Fruit fly (Drosophila melanogaster) whole organism, embryonic: ENCODE results near the gene PolA1.

Experiments
- Atf3 ChIP-seq: fragments of 200-800 bp; sonication (Bioruptor generic); optimal IDR thresholded peaks from 3 replicates; lab custom pipeline; 2016; ENCODE audit warnings: missing biosample characterization, missing genetic modification characterization
- B-H2 ChIP-seq: fragments of 200-800 bp; sonication (Bioruptor generic); optimal IDR thresholded peaks from 2 replicates; lab custom pipeline; 2018; ENCODE audit warnings: missing biosample characterization, mild to moderate bottlenecking, missing genetic modification characterization
- C15 ChIP-seq: fragments of 200-800 bp; sonication (Bioruptor generic); IDR thresholded peaks from 3 replicates; pipeline ENCODE4 v1.3.6; 2022; ENCODE audit warnings: missing biosample characterization, missing genetic modification characterization
- CG11504 ChIP-seq: fragments of 200-800 bp; sonication (Bioruptor generic); optimal IDR thresholded peaks from 3 replicates; lab custom pipeline; 2019; ENCODE audit warnings: missing biosample characterization, mild to moderate bottlenecking, missing genetic modification characterization, moderate library complexity
- CG12942 ChIP-seq: fragments of 200-800 bp; sonication (Bioruptor generic); optimal IDR thresholded peaks from 3 replicates; lab custom pipeline; 2016; ENCODE audit warnings: missing biosample characterization, missing genetic modification characterization
- CG14014 ChIP-seq: fragments of 200-800 bp; sonication (Bioruptor generic); IDR thresholded peaks from 2 replicates; pipeline ENCODE4 v1.3.6; 2022; ENCODE audit warnings: missing biosample characterization, missing genetic modification characterization
- CG15601 ChIP-seq: fragments of 200-800 bp; sonication (Bioruptor generic); optimal IDR thresholded peaks from 3 replicates; lab custom pipeline; 2019; ENCODE audit warnings: missing biosample characterization, mild to moderate bottlenecking, missing genetic modification characterization, moderate library complexity
- CG16813 ChIP-seq: fragments of 200-800 bp; sonication (Bioruptor generic); IDR thresholded peaks from 3 replicates; pipeline ENCODE4 v1.3.6; 2022; ENCODE audit warnings: missing biosample characterization, missing genetic modification characterization; ENCODE audit not compliant: partially characterized antibody
- CG17385 ChIP-seq: fragments of 200-800 bp; sonication (Bioruptor generic); optimal IDR thresholded peaks from 3 replicates; lab custom pipeline; 2018; ENCODE audit warnings: missing biosample characterization, mild to moderate bottlenecking, missing genetic modification characterization
- CG1792 ChIP-seq: fragments of 200-800 bp; sonication (Bioruptor generic); optimal IDR thresholded peaks from 2 replicates; lab custom pipeline; 2016; ENCODE audit warnings: missing biosample characterization, missing genetic modification characterization
- CG31224 ChIP-seq: fragments of 200-800 bp; sonication (Bioruptor generic); IDR thresholded peaks from 2 replicates; pipeline ENCODE4 v1.3.6; 2022; ENCODE audit warnings: missing biosample characterization, missing genetic modification characterization
- CG34422 ChIP-seq: fragments of 200-800 bp; sonication (Bioruptor generic); IDR thresholded peaks from 3 replicates; pipeline ENCODE4 v1.3.6; 2022; ENCODE audit warnings: missing biosample characterization, missing genetic modification characterization
- CG9215 ChIP-seq: fragments of 200-800 bp; sonication (Bioruptor generic); IDR thresholded peaks from 2 replicates; pipeline ENCODE4 v1.3.6; 2022; ENCODE audit warnings: missing biosample characterization, missing genetic modification characterization
- CG9817 ChIP-seq: fragments of 200-800 bp; sonication (Bioruptor generic); optimal IDR thresholded peaks from 2 replicates; lab custom pipeline; 2018; ENCODE audit warnings: missing biosample characterization, mild to moderate bottlenecking, missing genetic modification characterization, moderate library complexity
- CoRest ChIP-seq: fragments of 200-800 bp; sonication (Bioruptor generic); optimal IDR thresholded peaks from 3 replicates; lab custom pipeline; 2018; ENCODE audit warnings: missing biosample characterization, mild to moderate bottlenecking, missing genetic modification characterization, moderate library complexity
- Drgx ChIP-seq: fragments of 200-800 bp; sonication (Bioruptor generic); IDR thresholded peaks from 2 replicates; pipeline ENCODE4 v1.3.6; 2022; ENCODE audit warnings: missing biosample characterization, missing genetic modification characterization
- E2f2 ChIP-seq: fragments of 200-800 bp; sonication (Bioruptor generic); IDR thresholded peaks from 2 replicates; pipeline ENCODE4 v1.3.6; 2022; ENCODE audit warnings: missing biosample characterization, missing genetic modification characterization
- H15 ChIP-seq: fragments of 200-800 bp; sonication (Bioruptor generic); IDR thresholded peaks from 3 replicates; pipeline ENCODE4 v1.3.6; 2022; ENCODE audit warnings: missing biosample characterization, missing genetic modification characterization
- HLH4C ChIP-seq: fragments of 200-800 bp; sonication (Bioruptor generic); IDR thresholded peaks from 3 replicates; pipeline ENCODE4 v1.3.6; 2022; ENCODE audit warnings: missing biosample characterization, missing genetic modification characterization; ENCODE audit not compliant: partially characterized antibody
- HmgD ChIP-seq: fragments of 200-800 bp; sonication (Bioruptor generic); optimal IDR thresholded peaks from 3 replicates; lab custom pipeline; 2016; ENCODE audit warnings: missing biosample characterization, missing genetic modification characterization
- Hr39 ChIP-seq: fragments of >200 bp; optimal IDR thresholded peaks from 2 replicates; lab custom pipeline; 2017
- Meics ChIP-seq: fragments of 200-800 bp; sonication (Bioruptor generic); optimal IDR thresholded peaks from 2 replicates; lab custom pipeline; 2017; ENCODE audit warnings: missing biosample characterization, mild to moderate bottlenecking, missing genetic modification characterization
- NK7.1 ChIP-seq: fragments of 200-800 bp; sonication (Bioruptor generic); optimal IDR thresholded peaks from 3 replicates; lab custom pipeline; 2016; ENCODE audit warnings: missing biosample characterization, missing genetic modification characterization
- Poxn ChIP-seq: fragments of 200-800 bp; sonication (Bioruptor generic); IDR thresholded peaks from 2 replicates; pipeline ENCODE4 v1.3.6; 2022; ENCODE audit warnings: missing biosample characterization, missing genetic modification characterization
- Trl ChIP-seq, 3 experiments: fragments of >200 bp in 2 of 3; fragments of 200-800 bp in 1 of 3; sonication (Bioruptor generic) in 1 of 3; optimal IDR thresholded peaks; 2 replicates in 1 of 3; 3 replicates in 2 of 3; lab custom pipeline; 2016 to 2017; ENCODE audit warnings: missing biosample characterization in 1 of 3, missing genetic modification characterization in 1 of 3
- ato ChIP-seq: fragments of 200-800 bp; sonication (Bioruptor generic); IDR thresholded peaks from 2 replicates; pipeline ENCODE4 v1.3.6; 2022; ENCODE audit warnings: missing biosample characterization, missing genetic modification characterization; ENCODE audit not compliant: partially characterized antibody
- bab2 ChIP-seq: fragments of 200-800 bp; sonication (Bioruptor generic); optimal IDR thresholded peaks from 2 replicates; lab custom pipeline; 2016; ENCODE audit warnings: missing biosample characterization, missing genetic modification characterization
- bcd ChIP-seq: fragments of 200-800 bp; sonication (Bioruptor generic); optimal IDR thresholded peaks from 2 replicates; lab custom pipeline; 2017; ENCODE audit warnings: missing biosample characterization, mild to moderate bottlenecking, missing genetic modification characterization
- chinmo ChIP-seq: fragments of 200-800 bp; sonication (Bioruptor generic); IDR thresholded peaks from 4 replicates; pipeline ENCODE4 v1.3.6; 2022; ENCODE audit warnings: missing biosample characterization, missing genetic modification characterization; ENCODE audit not compliant: partially characterized antibody
- chm ChIP-seq: fragments of 200-800 bp; sonication (Bioruptor generic); IDR thresholded peaks from 2 replicates; pipeline ENCODE4 v1.3.6; 2022; ENCODE audit warnings: missing biosample characterization, missing genetic modification characterization
- dan ChIP-seq: fragments of 200-800 bp; sonication (Bioruptor generic); IDR thresholded peaks from 2 replicates; pipeline ENCODE4 v1.3.6; 2022; ENCODE audit warnings: missing biosample characterization, missing genetic modification characterization
- dati ChIP-seq: fragments of 200-800 bp; sonication (Bioruptor generic); IDR thresholded peaks from 2 replicates; pipeline ENCODE4 v1.3.6; 2022; ENCODE audit warnings: missing biosample characterization, missing genetic modification characterization
- dimm ChIP-seq: fragments of 200-800 bp; sonication (Bioruptor generic); IDR thresholded peaks from 2 replicates; pipeline ENCODE4 v1.3.6; 2022; ENCODE audit warnings: missing biosample characterization, missing genetic modification characterization
- dmrt11E ChIP-seq: fragments of 200-800 bp; sonication (Bioruptor generic); optimal IDR thresholded peaks from 3 replicates; lab custom pipeline; 2018; ENCODE audit warnings: missing biosample characterization, mild to moderate bottlenecking, missing genetic modification characterization, moderate library complexity
- dmrt99B ChIP-seq: fragments of 200-800 bp; sonication (Bioruptor generic); optimal IDR thresholded peaks from 2 replicates; lab custom pipeline; 2018; ENCODE audit warnings: missing biosample characterization, mild to moderate bottlenecking, missing genetic modification characterization, moderate library complexity
- exex ChIP-seq: fragments of 200-800 bp; sonication (Bioruptor generic); optimal IDR thresholded peaks from 4 replicates; lab custom pipeline; 2018; ENCODE audit warnings: missing biosample characterization, mild to moderate bottlenecking, missing genetic modification characterization, moderate library complexity
- fd102C ChIP-seq: fragments of 200-800 bp; sonication (Bioruptor generic); optimal IDR thresholded peaks from 2 replicates; lab custom pipeline; 2018; ENCODE audit warnings: missing biosample characterization, mild to moderate bottlenecking, missing genetic modification characterization, moderate library complexity
- fd96Cb ChIP-seq: fragments of 200-800 bp; sonication (Bioruptor generic); optimal IDR thresholded peaks from 2 replicates; lab custom pipeline; 2018; ENCODE audit warnings: missing biosample characterization, mild to moderate bottlenecking, missing genetic modification characterization, moderate library complexity
- nerfin-1 ChIP-seq: fragments of 200-800 bp; sonication (Bioruptor generic); optimal IDR thresholded peaks from 3 replicates; lab custom pipeline; 2019; ENCODE audit warnings: missing biosample characterization, mild to moderate bottlenecking, missing genetic modification characterization, moderate library complexity
- pb ChIP-seq: fragments of 200-800 bp; sonication (Bioruptor generic); optimal IDR thresholded peaks from 3 replicates; lab custom pipeline; 2016; ENCODE audit warnings: missing biosample characterization, missing genetic modification characterization
- pho ChIP-seq: fragments of 200-800 bp; sonication (Bioruptor generic); optimal IDR thresholded peaks from 2 replicates; lab custom pipeline; 2016; ENCODE audit warnings: missing biosample characterization, missing genetic modification characterization
- pros ChIP-seq: fragments of 200-800 bp; sonication (Bioruptor generic); optimal IDR thresholded peaks from 3 replicates; lab custom pipeline; 2019; ENCODE audit warnings: missing biosample characterization, mild to moderate bottlenecking, missing genetic modification characterization, moderate library complexity
- ro ChIP-seq: fragments of 200-800 bp; sonication (Bioruptor generic); IDR thresholded peaks from 2 replicates; pipeline ENCODE4 v1.3.6; 2022; ENCODE audit warnings: missing biosample characterization, missing genetic modification characterization
- seq ChIP-seq: fragments of 200-800 bp; sonication (Bioruptor generic); IDR thresholded peaks from 2 replicates; pipeline ENCODE4 v1.3.6; 2022; ENCODE audit warnings: missing biosample characterization, missing genetic modification characterization
- slp2 ChIP-seq: fragments of 200-800 bp; sonication (Bioruptor generic); optimal IDR thresholded peaks from 2 replicates; lab custom pipeline; 2016; ENCODE audit warnings: missing biosample characterization, missing genetic modification characterization
- sqz ChIP-seq: fragments of 200-800 bp; sonication (Bioruptor generic); optimal IDR thresholded peaks from 3 replicates; lab custom pipeline; 2018; ENCODE audit warnings: missing biosample characterization, mild to moderate bottlenecking, missing genetic modification characterization
- ssp ChIP-seq: fragments of 200-800 bp; sonication (Bioruptor generic); IDR thresholded peaks from 2 replicates; pipeline ENCODE4 v1.3.6; 2022; ENCODE audit warnings: missing biosample characterization, missing genetic modification characterization
- unpg ChIP-seq: fragments of 200-800 bp; sonication (Bioruptor generic); optimal IDR thresholded peaks from 3 replicates; lab custom pipeline; 2018; ENCODE audit warnings: missing biosample characterization, mild to moderate bottlenecking, missing genetic modification characterization, moderate library complexity
- zfh1 ChIP-seq: fragments of 200-800 bp; sonication (Bioruptor generic); IDR thresholded peaks from 3 replicates; pipeline ENCODE4 v1.3.6; 2022; ENCODE audit warnings: missing biosample characterization, missing genetic modification characterization

The PolA1 gene

DNA sequence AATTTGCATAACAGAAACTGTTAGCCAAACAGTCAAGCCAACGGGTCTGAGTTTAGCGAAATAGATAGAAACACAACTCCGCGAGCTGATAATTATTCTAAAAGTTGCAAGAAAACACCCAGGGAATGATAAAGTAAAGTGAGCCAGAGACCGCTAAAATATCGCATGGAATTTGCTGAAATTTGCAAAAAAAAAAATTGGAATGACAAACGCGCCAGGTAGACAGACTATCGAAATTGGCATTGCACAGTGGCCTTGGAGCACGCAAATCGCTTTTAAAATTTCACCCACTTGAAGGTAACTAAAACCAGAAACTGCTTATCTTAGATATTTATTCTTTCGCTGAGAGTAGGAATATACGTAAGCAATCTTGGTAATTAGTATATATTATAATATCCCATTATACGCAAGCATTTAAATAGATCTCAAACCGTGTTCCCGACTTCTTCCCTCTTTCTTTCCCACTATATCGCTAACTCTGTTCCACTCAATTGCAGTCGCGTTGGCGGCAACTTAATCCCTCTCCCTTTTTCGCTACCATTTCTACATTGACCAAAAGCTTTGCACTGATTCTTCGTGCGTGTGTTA lies 43.2 kb downstream of the PolA1 start:
- TF ChIP-seq Drgx (GFP tag; lab: Robert Waterston, UW) (0 out of 2 replicates have a peak, but pooled peaks have one; percentile 14), chinmo (0 out of 4 replicates have a peak, but pooled peaks have one; percentile 15), ssp (GFP tag; lab: Robert Waterston, UW) (no peak)

DNA sequence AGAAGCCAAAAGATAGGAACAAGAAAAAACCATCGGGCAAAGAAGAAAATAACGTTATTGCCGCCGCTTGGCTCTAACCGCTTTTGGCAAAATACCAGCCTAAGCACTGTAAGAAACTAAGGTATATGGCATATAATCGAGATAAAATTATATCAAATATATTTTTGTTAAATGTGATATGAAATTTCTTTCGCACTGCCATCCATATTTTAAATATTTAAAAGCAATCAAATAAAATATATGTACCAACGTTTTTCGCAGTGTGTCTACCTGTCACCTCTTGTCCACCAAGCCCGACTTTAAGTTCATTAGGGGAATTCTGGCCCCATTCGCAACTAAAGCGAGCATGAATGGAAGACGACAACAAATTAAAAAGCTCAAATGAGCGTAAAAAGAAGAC lies 43.8 kb downstream of the PolA1 start:
- TF ChIP-seq zfh1 (GFP tag; lab: Robert Waterston, UW) (peak; percentile 44; the same call in 1 of the 3 replicates), sqz (GFP tag; lab: Kevin White, UChicago) (no peak), dan (GFP tag; lab: Robert Waterston, UW) (no peak), HLH4C (GFP tag; lab: Robert Waterston, UW) (no peak), pb (GFP tag; lab: Kevin White, UChicago) (no peak), CG9817 (peak; percentile 77), pros (no peak), pho (GFP tag; lab: Kevin White, UChicago) (peak; percentile 30), dati (no peak), Trl (optimal IDR thresholded peaks at IDR 0.05; lab: Kevin White, UChicago) (no peak), Trl (GFP tag; optimal IDR thresholded peaks at IDR 0.05; lab: Kevin White, UChicago) (peak; percentile 44), CG1792 (GFP tag; lab: Kevin White, UChicago) (no peak), Poxn (peak; percentile 16; the same call in 1 of the 2 replicates), exex (tag; lab: Kevin White, UChicago) (no peak), B-H2 (GFP tag; lab: Kevin White, UChicago) (no peak), ro (GFP tag; lab: Robert Waterston, UW) (no peak), C15 (no peak), bcd (GFP tag; lab: Kevin White, UChicago) (peak; percentile 60), CG11504 (tag; lab: Kevin White, UChicago) (peak; percentile 75), CG15601 (tag; lab: Kevin White, UChicago) (peak; percentile 34), dimm (GFP tag; lab: Robert Waterston, UW) (no peak), CG17385 (peak; percentile 49), H15 (GFP tag; lab: Robert Waterston, UW) (peak; percentile 53; the same call in 2 of the 3 replicates), dmrt11E (tag; lab: Kevin White, UChicago) (peak; percentile 51), dmrt99B (tag; lab: Kevin White, UChicago) (peak; percentile 65), CoRest (peak; percentile 72), Atf3 (no peak), slp2 (no peak), HmgD (GFP tag; lab: Kevin White, UChicago) (no peak), E2f2 (GFP tag; lab: Robert Waterston, UW) (peak; percentile 34; the same call in 1 of the 2 replicates), Meics (GFP tag; lab: Kevin White, UChicago) (peak; percentile 76), chm (GFP tag; lab: Robert Waterston, UW) (no peak), CG14014 (peak; percentile 79), fd102C (GFP tag; lab: Kevin White, UChicago) (no peak), CG31224 (peak; percentile 70), CG9215 (peak; percentile 55), nerfin-1 (peak; percentile 8), bab2 (GFP tag; lab: Kevin White, UChicago) (peak; percentile 6), seq (GFP tag; lab: Robert Waterston, UW) (peak; percentile 64; the same call in 1 of the 2 replicates), NK7.1 (no peak), CG12942 (GFP tag; lab: Kevin White, UChicago) (peak; percentile 45), CG16813 (GFP tag; lab: Robert Waterston, UW) (no peak), ato (GFP tag; lab: Robert Waterston, UW) (no peak), fd96Cb (tag; lab: Kevin White, UChicago) (peak; percentile 55), unpg (GFP tag; lab: Kevin White, UChicago) (peak; percentile 79), Hr39 (lab: Kevin White, UChicago) (no peak), CG34422 (GFP tag; lab: Robert Waterston, UW) (peak; percentile 64; the same call in 2 of the 3 replicates)
